Fruit fly (Drosophila melanogaster): ENCODE data around the gene He.

- TF ChIP-seq Myc (optimal IDR thresholded peaks at IDR 0.05) = no peak
- no peak for TF ChIP-seq h (optimal IDR thresholded peaks at IDR 0.05)
- TF ChIP-seq Sin3A (optimal IDR thresholded peaks at IDR 0.05) = no peak
- no peak for TF ChIP-seq ttk (optimal IDR thresholded peaks at IDR 0.05)
These were observed 44.3 kb downstream of the He start for dm6 chr2L:13928461-13928860.
